Worm (Caenorhabditis elegans) whole organism, L1 larva: Measurements from ENCODE around the gene F34H10.4.

ENCODE experiments used
- ceh-82 ChIP-seq, 3 experiments: fragments of 150-350 bp in 1 of 3; sonication (generic microtip) in 2 of 3; optimal IDR thresholded peaks; 2 replicates each; lab custom pipeline; 2014 to 2017; ENCODE audit warnings: missing biosample characterization in 3 of 3, missing genetic modification characterization in 3 of 3
- dpl-1 ChIP-seq, 3 experiments: fragments of 150-350 bp in 2 of 3; sonication (generic microtip) in 1 of 3; optimal IDR thresholded peaks; 2 replicates each; lab custom pipeline; 2014 to 2017; ENCODE audit warnings: missing biosample characterization in 3 of 3, missing genetic modification characterization in 3 of 3, missing genetic modification reagents in 3 of 3
- efl-1 ChIP-seq, 4 experiments: fragments of 150-350 bp; optimal IDR thresholded peaks in 3 of 4; peaks in 1 of 4; 1 replicate in 1 of 4; 2 replicates in 3 of 4; lab custom pipeline; 2014; ENCODE audit warnings: missing biosample characterization in 2 of 4, missing genetic modification characterization in 2 of 4, missing genetic modification reagents in 2 of 4
- egl-27 ChIP-seq, 2 experiments: fragments of 150-350 bp in 1 of 2; sonication (generic microtip); optimal IDR thresholded peaks; 3 replicates each; lab custom pipeline; 2017 to 2018; ENCODE audit warnings: missing biosample characterization in 2 of 2, missing genetic modification characterization in 2 of 2, missing genetic modification reagents in 2 of 2
- fkh-10 ChIP-seq: sonication (generic microtip); optimal IDR thresholded peaks from 2 replicates; lab custom pipeline; 2017; ENCODE audit warnings: missing biosample characterization, missing genetic modification reagents, missing genetic modification characterization
- fos-1 ChIP-seq: fragments of 150-350 bp; optimal IDR thresholded peaks from 2 replicates; lab custom pipeline; 2014; ENCODE audit warnings: missing biosample characterization, missing genetic modification characterization
- nhr-28 ChIP-seq: fragments of 150-350 bp; optimal IDR thresholded peaks from 2 replicates; lab custom pipeline; 2014; ENCODE audit warnings: missing biosample characterization, missing genetic modification characterization
- nhr-84 ChIP-seq: sonication (generic microtip); optimal IDR thresholded peaks from 2 replicates; lab custom pipeline; 2017; ENCODE audit warnings: missing biosample characterization, missing genetic modification characterization
- snpc-4 ChIP-seq: fragments of 150-350 bp; optimal IDR thresholded peaks from 2 replicates; lab custom pipeline; 2014; ENCODE audit warnings: missing biosample characterization, missing genetic modification characterization
- sup-37 ChIP-seq: fragments of 200-800 bp; sonication (Bioruptor generic); optimal IDR thresholded peaks from 2 replicates; lab custom pipeline; 2018; ENCODE audit warnings: mild to moderate bottlenecking, missing genetic modification characterization, missing compliant biosample characterization

ce11 chrX:9620136-9620535 lies 28.2 kb upstream of the F34H10.4 start, which contains the start of gene C11E4.8:
- TF ChIP-seq snpc-4 = no peak
- no peak for TF ChIP-seq dpl-1 (GFP tag; optimal IDR thresholded peaks at IDR 0.05; lab: Kevin White, UChicago)
- no peak for TF ChIP-seq egl-27 (tag; optimal IDR thresholded peaks at IDR 0.05; lab: Kevin White, UChicago)
- TF ChIP-seq fkh-10 (GFP tag; lab: Kevin White, UChicago) = no peak
- TF ChIP-seq sup-37 (GFP tag; lab: Kevin White, UChicago) = no peak
- no peak for TF ChIP-seq fos-1
- no peak for TF ChIP-seq nhr-84 (tag; lab: Kevin White, UChicago)
- TF ChIP-seq nhr-28 (tag; lab: Kevin White, UChicago) = no peak
- no peak for TF ChIP-seq efl-1 (optimal IDR thresholded peaks at IDR 0.05; lab: Kevin White, UChicago)
- TF ChIP-seq efl-1 (GFP tag; optimal IDR thresholded peaks at IDR 0.05 in 1 of 2; lab: Kevin White, UChicago) = no peak
- no peak for TF ChIP-seq ceh-82 (tag; optimal IDR thresholded peaks at IDR 0.05; lab: Kevin White, UChicago)
